Worm (Caenorhabditis elegans) whole organism, L2 larva: ENCODE data around the gene gst-30.
"Not testable (repeated sequence)": the region's sequence is repeated elsewhere in the genome, so short reads cannot be mapped to it uniquely, and the experiment has no call there.

ENCODE experiments used
- C34F6.9 ChIP-seq: fragments of 150-350 bp; optimal IDR thresholded peaks from 2 replicates; lab custom pipeline; 2014; ENCODE audit warnings: missing biosample characterization, missing genetic modification characterization
- F13H6.1 ChIP-seq: sonication (generic microtip); optimal IDR thresholded peaks from 2 replicates; lab custom pipeline; 2016; ENCODE audit warnings: missing genetic modification characterization, missing compliant biosample characterization
- R02D3.7 ChIP-seq: fragments of 150-350 bp; optimal IDR thresholded peaks from 2 replicates; lab custom pipeline; 2014; ENCODE audit warnings: missing biosample characterization, missing genetic modification characterization
- Y55F3AM.14 ChIP-seq: fragments of 200-800 bp; sonication (Bioruptor generic); optimal IDR thresholded peaks from 2 replicates; lab custom pipeline; 2018; ENCODE audit warnings: mild to moderate bottlenecking, missing genetic modification characterization, missing compliant biosample characterization
- ZK546.5 ChIP-seq: sonication (generic microtip); optimal IDR thresholded peaks from 2 replicates; lab custom pipeline; 2017; ENCODE audit warnings: missing biosample characterization, missing genetic modification characterization
- alr-1 ChIP-seq: fragments of 150-350 bp; optimal IDR thresholded peaks from 2 replicates; lab custom pipeline; 2014; ENCODE audit warnings: missing biosample characterization, missing genetic modification characterization
- aly-2 ChIP-seq: fragments of 150-350 bp; optimal IDR thresholded peaks from 2 replicates; lab custom pipeline; 2014; ENCODE audit warnings: missing biosample characterization, missing genetic modification characterization
- ama-1 ChIP-seq: fragments of 150-350 bp; optimal IDR thresholded peaks from 2 replicates; lab custom pipeline; 2018; ENCODE audit warnings: inconsistent platforms
- blmp-1 ChIP-seq: sonication (generic microtip); optimal IDR thresholded peaks from 2 replicates; lab custom pipeline; 2017; ENCODE audit warnings: missing genetic modification characterization, mild to moderate bottlenecking, missing compliant biosample characterization, antibody characterized with exemption, moderate library complexity; ENCODE audit not compliant: insufficient read depth
- ceh-16 ChIP-seq: fragments of 150-350 bp; optimal IDR thresholded peaks from 2 replicates; lab custom pipeline; 2014; ENCODE audit warnings: missing biosample characterization, missing genetic modification characterization
- ceh-82 ChIP-seq: fragments of 150-350 bp; optimal IDR thresholded peaks from 2 replicates; lab custom pipeline; 2014; ENCODE audit warnings: missing biosample characterization, missing genetic modification characterization
- crh-2 ChIP-seq: sonication (generic microtip); optimal IDR thresholded peaks from 2 replicates; lab custom pipeline; 2017; ENCODE audit warnings: missing biosample characterization, missing genetic modification characterization
- dmd-4 ChIP-seq: sonication (generic microtip); optimal IDR thresholded peaks from 2 replicates; lab custom pipeline; 2017; ENCODE audit warnings: missing biosample characterization, missing genetic modification characterization
- egl-27 ChIP-seq: sonication (generic microtip); optimal IDR thresholded peaks from 3 replicates; lab custom pipeline; 2017; ENCODE audit warnings: missing biosample characterization, missing genetic modification reagents, missing genetic modification characterization
- elt-1 ChIP-seq: fragments of 150-350 bp; optimal IDR thresholded peaks from 2 replicates; lab custom pipeline; 2014; ENCODE audit warnings: missing biosample characterization, missing genetic modification characterization
- elt-3 ChIP-seq: sonication (generic microtip); optimal IDR thresholded peaks from 2 replicates; lab custom pipeline; 2017; ENCODE audit warnings: missing biosample characterization, missing genetic modification characterization
- fos-1 ChIP-seq: fragments of 150-350 bp; optimal IDR thresholded peaks from 2 replicates; lab custom pipeline; 2014; ENCODE audit warnings: missing biosample characterization, missing genetic modification characterization
- gmeb-1 ChIP-seq: fragments of 150-350 bp; optimal IDR thresholded peaks from 2 replicates; lab custom pipeline; 2014; ENCODE audit warnings: missing biosample characterization, missing genetic modification characterization
- lin-11 ChIP-seq: fragments of 150-350 bp; sonication (generic microtip); optimal IDR thresholded peaks from 2 replicates; lab custom pipeline; 2014; ENCODE audit warnings: missing biosample characterization, missing genetic modification characterization, inconsistent platforms, mixed read lengths
- lin-13 ChIP-seq: fragments of 150-350 bp; optimal IDR thresholded peaks from 2 replicates; lab custom pipeline; 2014; ENCODE audit warnings: missing biosample characterization, missing genetic modification reagents, missing genetic modification characterization
- lin-39 ChIP-seq: fragments of 150-350 bp; optimal IDR thresholded peaks from 2 replicates; lab custom pipeline; 2014; ENCODE audit warnings: missing biosample characterization, missing genetic modification reagents, missing genetic modification characterization
- lsy-2 ChIP-seq, 2 experiments: fragments of 150-350 bp in 1 of 2; sonication (generic microtip) in 1 of 2; optimal IDR thresholded peaks; 2 replicates each; lab custom pipeline; 2014 to 2017; ENCODE audit warnings: missing biosample characterization in 2 of 2, missing genetic modification characterization in 2 of 2
- mab-5 ChIP-seq: fragments of 150-350 bp; optimal IDR thresholded peaks from 2 replicates; lab custom pipeline; 2014; ENCODE audit warnings: missing biosample characterization, missing genetic modification characterization
- mbf-1 ChIP-seq: sonication (generic microtip); optimal IDR thresholded peaks from 2 replicates; lab custom pipeline; 2017; ENCODE audit warnings: missing biosample characterization, missing genetic modification characterization
- mdl-1 ChIP-seq, 2 experiments: fragments of 150-350 bp in 1 of 2; sonication (generic microtip) in 1 of 2; optimal IDR thresholded peaks; 2 replicates each; lab custom pipeline; 2017; ENCODE audit warnings: missing biosample characterization in 2 of 2, missing genetic modification characterization in 2 of 2
- nhr-10 ChIP-seq: sonication (generic microtip); optimal IDR thresholded peaks from 2 replicates; lab custom pipeline; 2017; ENCODE audit warnings: missing biosample characterization, missing genetic modification characterization
- nhr-11 ChIP-seq: fragments of 150-350 bp; optimal IDR thresholded peaks from 2 replicates; lab custom pipeline; 2014; ENCODE audit warnings: missing biosample characterization, missing genetic modification characterization
- nhr-12 ChIP-seq: fragments of 150-350 bp; optimal IDR thresholded peaks from 2 replicates; lab custom pipeline; 2014; ENCODE audit warnings: missing biosample characterization, missing genetic modification characterization
- nhr-129 ChIP-seq: fragments of 150-350 bp; optimal IDR thresholded peaks from 2 replicates; lab custom pipeline; 2014; ENCODE audit warnings: missing biosample characterization, missing genetic modification characterization
- nhr-21 ChIP-seq: fragments of 150-350 bp; optimal IDR thresholded peaks from 2 replicates; lab custom pipeline; 2014; ENCODE audit warnings: missing biosample characterization, missing genetic modification characterization
- nhr-23 ChIP-seq: fragments of 150-350 bp; optimal IDR thresholded peaks from 2 replicates; lab custom pipeline; 2014; ENCODE audit warnings: missing biosample characterization, missing genetic modification reagents, missing genetic modification characterization
- nhr-237 ChIP-seq: fragments of 150-350 bp; optimal IDR thresholded peaks from 2 replicates; lab custom pipeline; 2014; ENCODE audit warnings: missing biosample characterization, missing genetic modification characterization
- nhr-25 ChIP-seq: fragments of 150-350 bp; sonication (generic microtip); optimal IDR thresholded peaks from 3 replicates; lab custom pipeline; 2014; ENCODE audit warnings: missing biosample characterization, missing genetic modification characterization
- nhr-6 ChIP-seq: fragments of 150-350 bp; optimal IDR thresholded peaks from 2 replicates; lab custom pipeline; 2014; ENCODE audit warnings: missing biosample characterization, missing genetic modification characterization
- nhr-77 ChIP-seq: fragments of 150-350 bp; optimal IDR thresholded peaks from 2 replicates; lab custom pipeline; 2014; ENCODE audit warnings: missing biosample characterization, missing genetic modification characterization
- peb-1 ChIP-seq: fragments of 150-350 bp; optimal IDR thresholded peaks from 2 replicates; lab custom pipeline; 2014; ENCODE audit warnings: missing biosample characterization, missing genetic modification characterization
- sem-4 ChIP-seq: fragments of 150-350 bp; optimal IDR thresholded peaks from 2 replicates; lab custom pipeline; 2014; ENCODE audit warnings: missing biosample characterization, missing genetic modification reagents, missing genetic modification characterization
- skn-1 ChIP-seq: sonication (generic microtip); optimal IDR thresholded peaks from 2 replicates; lab custom pipeline; 2017; ENCODE audit warnings: missing biosample characterization, missing genetic modification characterization
- sma-3 ChIP-seq: sonication (generic microtip); optimal IDR thresholded peaks from 2 replicates; lab custom pipeline; 2016; ENCODE audit warnings: missing genetic modification reagents, missing genetic modification characterization, missing compliant biosample characterization
- sma-9 ChIP-seq, 2 experiments: fragments of 150-350 bp in 1 of 2; sonication (generic microtip) in 1 of 2; optimal IDR thresholded peaks; 2 replicates each; lab custom pipeline; 2014 to 2016; ENCODE audit warnings: missing genetic modification characterization in 2 of 2, mild to moderate bottlenecking in 1 of 2, missing biosample characterization in 1 of 2, missing compliant biosample characterization in 1 of 2, missing genetic modification reagents in 1 of 2, moderate library complexity in 1 of 2
- snpc-4 ChIP-seq: fragments of 150-350 bp; optimal IDR thresholded peaks from 2 replicates; lab custom pipeline; 2014; ENCODE audit warnings: missing biosample characterization, missing genetic modification characterization
- unc-39 ChIP-seq: fragments of 150-350 bp; optimal IDR thresholded peaks from 2 replicates; lab custom pipeline; 2014; ENCODE audit warnings: missing biosample characterization, missing genetic modification characterization
- unc-55 ChIP-seq: fragments of 150-350 bp; sonication (generic microtip); optimal IDR thresholded peaks from 3 replicates; lab custom pipeline; 2014; ENCODE audit warnings: missing biosample characterization, missing genetic modification reagents, missing genetic modification characterization
- unc-62 ChIP-seq: fragments of 150-350 bp; optimal IDR thresholded peaks from 2 replicates; lab custom pipeline; 2014; ENCODE audit warnings: missing biosample characterization, missing genetic modification reagents, missing genetic modification characterization
- zag-1 ChIP-seq: fragments of 150-350 bp; optimal IDR thresholded peaks from 2 replicates; lab custom pipeline; 2014; ENCODE audit warnings: missing biosample characterization, missing genetic modification characterization
- ztf-1 ChIP-seq: fragments of 200-800 bp; sonication (Bioruptor generic); conservative IDR thresholded peaks from 2 replicates; pipeline ENCODE4 v1.3.6; 2022; ENCODE audit warnings: missing genetic modification characterization, missing compliant biosample characterization
- ztf-11 ChIP-seq: sonication (generic microtip); optimal IDR thresholded peaks from 2 replicates; lab custom pipeline; 2017; ENCODE audit warnings: missing biosample characterization, missing genetic modification characterization

gst-30 gene

DNA sequence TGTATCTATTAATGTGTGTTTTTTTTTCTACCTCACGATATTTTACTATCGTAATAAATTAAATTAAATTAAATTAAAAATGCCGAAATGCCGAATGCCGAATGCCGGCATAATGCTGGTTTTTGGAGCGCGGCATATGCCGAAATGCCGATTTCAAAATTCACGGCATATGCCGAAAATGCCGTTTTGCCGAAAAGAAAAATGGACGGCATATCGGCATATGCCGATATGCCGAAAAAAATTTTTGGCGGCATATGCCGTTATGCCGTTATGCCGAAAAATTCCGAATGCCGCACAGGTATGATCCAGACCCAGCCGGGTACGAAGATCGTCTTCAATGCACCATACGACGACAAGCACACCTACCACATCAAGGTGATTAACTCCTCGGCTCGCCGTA is 36.3 kb downstream of the gst-30 start, which contains the start of gene msp-32:
TSS of gene msp-32 (plus strand) at position 301 of the 400 bp plus-strand sequence.
- TF ChIP-seq zag-1; fos-1 (tag; lab: Kevin White, UChicago); mdl-1 (tag; optimal IDR thresholded peaks at IDR 0.05; lab: Kevin White, UChicago): not testable (repeated sequence)

DNA sequence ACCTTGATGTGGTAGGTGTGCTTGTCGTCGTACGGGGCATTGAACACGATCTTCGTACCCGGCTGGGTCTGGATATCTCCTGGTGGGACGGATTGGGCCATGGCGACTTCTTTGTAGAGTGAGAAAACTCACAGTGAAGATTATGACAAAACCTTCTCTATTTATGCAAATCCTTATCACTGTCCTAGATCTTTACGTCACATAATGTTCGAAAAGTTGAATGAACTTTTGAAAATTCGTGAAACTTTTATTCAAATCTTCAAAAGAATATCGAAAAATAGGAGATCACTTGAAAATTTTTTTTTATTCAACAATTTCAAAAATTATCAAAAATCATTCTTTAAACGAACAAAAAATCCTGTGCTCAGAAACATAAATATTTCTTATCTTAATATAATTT is 42.3 kb downstream of the gst-30 start, which contains the start of gene msp-33:
TSS of gene msp-33 (minus strand) at position 101 of the 400 bp plus-strand sequence.
- TF ChIP-seq lsy-2 (tag; optimal IDR thresholded peaks at IDR 0.05; lab: Kevin White, UChicago) (no peak), lin-39 (no peak), C34F6.9 (tag; lab: Kevin White, UChicago) (no peak), nhr-12 (tag; lab: Kevin White, UChicago) (no peak), unc-62 (GFP tag; lab: Kevin White, UChicago) (no peak), nhr-237 (no peak), nhr-6 (tag; lab: Kevin White, UChicago) (no peak), ceh-82 (no peak), ZK546.5 (no peak)

DNA sequence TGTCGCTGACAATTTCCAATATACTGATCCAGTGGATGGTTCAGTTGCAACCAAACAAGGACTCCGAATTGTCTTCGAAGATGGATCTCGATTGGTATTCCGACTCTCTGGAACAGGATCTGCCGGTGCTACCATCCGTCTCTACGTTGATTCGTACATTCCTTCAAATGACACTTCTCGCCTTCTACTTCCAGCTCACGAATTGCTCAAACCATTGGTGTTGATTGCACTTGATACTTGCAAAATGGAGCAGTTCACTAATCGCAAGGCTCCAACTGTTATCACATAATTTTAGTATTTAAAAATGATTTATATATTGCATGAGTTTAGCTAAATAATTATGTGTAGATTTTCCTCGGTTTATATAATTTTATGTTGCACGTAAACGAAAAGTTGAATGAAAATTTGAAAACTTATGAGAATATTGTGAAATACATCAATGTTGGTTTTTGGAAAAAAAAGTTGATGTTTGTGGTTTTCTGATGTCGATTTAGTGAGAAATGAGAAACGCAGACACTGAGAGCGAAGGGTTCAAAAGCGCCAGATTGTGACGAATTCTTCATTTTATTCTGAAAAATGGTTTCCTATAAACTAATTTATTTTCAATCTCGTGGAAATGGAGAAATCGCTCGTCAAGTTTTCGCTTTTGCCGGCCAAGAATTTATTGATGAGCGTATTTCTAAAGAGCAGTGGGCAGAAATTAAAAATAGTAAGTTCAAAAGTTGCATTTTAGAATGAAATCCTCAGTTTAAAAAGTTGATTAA is 43.7 kb downstream of the gst-30 start, which contains the start of gene gst-9:
TSS of gene gst-9 (plus strand) at position 574 of the 764 bp plus-strand sequence.
- TF ChIP-seq fos-1 (tag; lab: Kevin White, UChicago) (no peak), mdl-1 (tag; optimal IDR thresholded peaks at IDR 0.05; lab: Kevin White, UChicago) (no peak), sma-9 (GFP tag; optimal IDR thresholded peaks at IDR 0.05; lab: Kevin White, UChicago) (peak; percentile 33), sma-9 (tag; optimal IDR thresholded peaks at IDR 0.05; lab: Kevin White, UChicago) (no peak), lin-39 (no peak), nhr-25 (tag; lab: Kevin White, UChicago) (no peak), mab-5 (tag; lab: Kevin White, UChicago) (no peak), alr-1 (no peak), nhr-77 (tag; lab: Kevin White, UChicago) (no peak), sma-3 (GFP tag; lab: Kevin White, UChicago) (peak; percentile 23), lin-11 (tag; lab: Kevin White, UChicago) (no peak), nhr-237 (no peak), skn-1 (no peak), mbf-1 (tag; lab: Kevin White, UChicago) (no peak), crh-2 (tag; lab: Kevin White, UChicago) (peak; percentile 61), unc-62 (GFP tag; lab: Kevin White, UChicago) (no peak), sem-4 (no peak), ZK546.5 (no peak), egl-27 (no peak), ztf-1 (no peak), elt-1 (tag; lab: Kevin White, UChicago) (no peak), peb-1 (no peak), gmeb-1 (tag; lab: Kevin White, UChicago) (no peak), nhr-23 (no peak), aly-2 (tag; lab: Kevin White, UChicago) (no peak), lsy-2 (tag; optimal IDR thresholded peaks at IDR 0.05; lab: Kevin White, UChicago) (peak in 1 of 2 experiments; percentile 51), lin-13 (GFP tag; lab: Kevin White, UChicago) (no peak), nhr-129 (tag; lab: Kevin White, UChicago) (peak; percentile 33), nhr-10 (tag; lab: Kevin White, UChicago) (no peak), ceh-82 (no peak), nhr-6 (tag; lab: Kevin White, UChicago) (peak; percentile 8), dmd-4 (tag; lab: Kevin White, UChicago) (no peak), unc-55 (GFP tag; lab: Kevin White, UChicago) (peak; percentile 43), blmp-1 (tag; lab: Kevin White, UChicago) (no peak), ztf-11 (tag; lab: Kevin White, UChicago) (no peak), snpc-4 (tag; lab: Kevin White, UChicago) (no peak), ceh-16 (no peak), ama-1 (lab: Kevin White, UChicago) (peak; percentile 81), zag-1 (no peak), nhr-21 (tag; lab: Kevin White, UChicago) (no peak), unc-39 (no peak), F13H6.1 (tag; lab: Kevin White, UChicago) (peak; percentile 25), C34F6.9 (tag; lab: Kevin White, UChicago) (no peak), Y55F3AM.14 (GFP tag; lab: Kevin White, UChicago) (no peak), elt-3 (no peak), R02D3.7 (no peak), nhr-12 (tag; lab: Kevin White, UChicago) (no peak), nhr-11 (no peak)
